Worm (Caenorhabditis elegans): ENCODE results near the gene ttc-17.
A peak's percentile ranks its signal among the peaks of the same experiment; 100 is the strongest.

Gene ttc-17

ce11 chrV:8928967-8929366 is 27.9 kb upstream of the ttc-17 start, which contains the start of gene H14N18.4:
Gene H14N18.4 (minus strand): TSS chrV:8928978.
- TF ChIP-seq nhr-12 (tag; optimal IDR thresholded peaks at IDR 0.05) = no peak
- no peak for TF ChIP-seq nhr-10 (tag; optimal IDR thresholded peaks at IDR 0.05)
- TF ChIP-seq nhr-237 (tag; optimal IDR thresholded peaks at IDR 0.05) = no peak
- no peak for TF ChIP-seq fos-1 (tag; optimal IDR thresholded peaks at IDR 0.05)
- TF ChIP-seq ztf-4 (tag; optimal IDR thresholded peaks at IDR 0.05) = no peak
- TF ChIP-seq ztf-11 (tag; optimal IDR thresholded peaks at IDR 0.05) = no peak
- TF ChIP-seq lin-11 (tag; optimal IDR thresholded peaks at IDR 0.05) = no peak
- no peak for TF ChIP-seq Y55F3AM.14 (GFP tag; optimal IDR thresholded peaks at IDR 0.05)
- TF ChIP-seq lin-39 (tag; optimal IDR thresholded peaks at IDR 0.05) = no peak
- no peak for TF ChIP-seq nhr-6 (tag; optimal IDR thresholded peaks at IDR 0.05)
- TF ChIP-seq dmd-4 (tag; optimal IDR thresholded peaks at IDR 0.05) = no peak
- TF ChIP-seq ama-1 (optimal IDR thresholded peaks at IDR 0.05) = no peak
- TF ChIP-seq sma-3 (GFP tag; optimal IDR thresholded peaks at IDR 0.05) = no peak
- TF ChIP-seq lin-13 (GFP tag; optimal IDR thresholded peaks at IDR 0.05) = no peak
- no peak for TF ChIP-seq ztf-1 (GFP tag; conservative IDR thresholded peaks at IDR 0.05)
- no peak for TF ChIP-seq nhr-129 (tag; optimal IDR thresholded peaks at IDR 0.05)
- no peak for TF ChIP-seq nhr-21 (tag; optimal IDR thresholded peaks at IDR 0.05)

ce11 chrV:8932318-8932717 is 24.5 kb upstream of the ttc-17 start, which contains the start of gene H14N18.2:
Gene H14N18.2 (plus strand): TSS chrV:8932618.
- TF ChIP-seq lin-11 (tag; optimal IDR thresholded peaks at IDR 0.05) (no peak), F13H6.1 (tag; optimal IDR thresholded peaks at IDR 0.05) (no peak), Y55F3AM.14 (GFP tag; optimal IDR thresholded peaks at IDR 0.05) (no peak), nhr-25 (tag; optimal IDR thresholded peaks at IDR 0.05) (no peak), nhr-11 (tag; optimal IDR thresholded peaks at IDR 0.05) (no peak), lin-39 (tag; optimal IDR thresholded peaks at IDR 0.05) (no peak)

DNA sequence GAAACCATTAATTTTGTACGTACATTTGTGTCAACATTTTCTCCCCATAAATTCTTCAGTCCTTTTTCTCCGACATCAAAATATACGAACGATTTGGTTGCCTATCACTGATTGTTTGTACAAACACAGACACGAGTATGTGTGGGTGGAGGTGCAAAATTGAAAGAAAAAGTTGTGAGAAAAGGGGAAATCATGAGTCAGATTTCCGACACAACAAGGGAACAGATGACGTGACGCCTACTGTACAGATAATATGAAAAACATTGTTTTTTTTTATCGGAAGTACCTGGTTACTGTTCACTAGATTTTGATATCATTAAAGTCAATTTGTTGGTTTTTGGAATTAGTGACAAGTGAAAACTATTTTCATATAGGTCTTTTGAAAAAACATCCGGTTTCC is 22.6 kb upstream of the ttc-17 start:
- TF ChIP-seq sem-4 (tag; optimal IDR thresholded peaks at IDR 0.05) = no peak
- TF ChIP-seq sma-3 (GFP tag; optimal IDR thresholded peaks at IDR 0.05) = peak; percentile 35

ce11 chrV:8935104-8935503 is 21.7 kb upstream of the ttc-17 start:
- TF ChIP-seq fos-1 (tag; optimal IDR thresholded peaks at IDR 0.05) (peak; percentile 80), nhr-25 (tag; optimal IDR thresholded peaks at IDR 0.05) (peak; percentile 22), crh-2 (tag; optimal IDR thresholded peaks at IDR 0.05) (peak; percentile 36), ztf-11 (tag; optimal IDR thresholded peaks at IDR 0.05) (no peak), ama-1 (optimal IDR thresholded peaks at IDR 0.05) (peak; percentile 77), sma-9 (GFP tag; optimal IDR thresholded peaks at IDR 0.05) (peak; percentile 64), sma-9 (tag; optimal IDR thresholded peaks at IDR 0.05) (no peak), sma-3 (GFP tag; optimal IDR thresholded peaks at IDR 0.05) (peak; percentile 40), blmp-1 (tag; optimal IDR thresholded peaks at IDR 0.05; ENCODE audit: insufficient read depth) (peak; percentile 10), nhr-21 (tag; optimal IDR thresholded peaks at IDR 0.05) (peak; percentile 31), gmeb-1 (tag; optimal IDR thresholded peaks at IDR 0.05) (peak; percentile 29), nhr-129 (tag; optimal IDR thresholded peaks at IDR 0.05) (peak; percentile 48), lsy-2 (tag; optimal IDR thresholded peaks at IDR 0.05) (peak in 1 of 2 experiments; percentile 24), unc-55 (GFP tag; optimal IDR thresholded peaks at IDR 0.05) (no peak), ZK546.5 (tag; optimal IDR thresholded peaks at IDR 0.05) (no peak)

ce11 chrV:8936184-8936589 is 20.7 kb upstream of the ttc-17 start, which contains the start of gene unc-23:
Gene unc-23 (plus strand): TSS chrV:8936359.
- TF ChIP-seq egl-27 (tag; optimal IDR thresholded peaks at IDR 0.05) = peak; percentile 68
- TF ChIP-seq nhr-25 (tag; optimal IDR thresholded peaks at IDR 0.05) = peak; percentile 86
- no peak for TF ChIP-seq unc-55 (GFP tag; optimal IDR thresholded peaks at IDR 0.05)
- TF ChIP-seq fos-1 (tag; optimal IDR thresholded peaks at IDR 0.05) = peak; percentile 89
- no peak for TF ChIP-seq elt-1 (tag; optimal IDR thresholded peaks at IDR 0.05)
- no peak for TF ChIP-seq peb-1 (tag; optimal IDR thresholded peaks at IDR 0.05)
- no peak for TF ChIP-seq ztf-1 (GFP tag; conservative IDR thresholded peaks at IDR 0.05)
- TF ChIP-seq skn-1 (tag; optimal IDR thresholded peaks at IDR 0.05) = no peak
- no peak for TF ChIP-seq nhr-11 (tag; optimal IDR thresholded peaks at IDR 0.05)
- no peak for TF ChIP-seq ZK546.5 (tag; optimal IDR thresholded peaks at IDR 0.05)
- no peak for TF ChIP-seq unc-62 (GFP tag; optimal IDR thresholded peaks at IDR 0.05)
- TF ChIP-seq sem-4 (tag; optimal IDR thresholded peaks at IDR 0.05) = peak; percentile 95
- TF ChIP-seq lin-39 (tag; optimal IDR thresholded peaks at IDR 0.05) = no peak
- TF ChIP-seq nhr-6 (tag; optimal IDR thresholded peaks at IDR 0.05) = peak; percentile 72
- TF ChIP-seq R02D3.7 (tag; optimal IDR thresholded peaks at IDR 0.05) = no peak
- TF ChIP-seq sma-9 (GFP tag; optimal IDR thresholded peaks at IDR 0.05) = peak; percentile 89
- no peak for TF ChIP-seq sma-9 (tag; optimal IDR thresholded peaks at IDR 0.05)
- TF ChIP-seq lsy-2 (tag; optimal IDR thresholded peaks at IDR 0.05) = peak; percentile 60 to 73
- peak; percentile 50 for TF ChIP-seq lin-13 (GFP tag; optimal IDR thresholded peaks at IDR 0.05)
- TF ChIP-seq nhr-237 (tag; optimal IDR thresholded peaks at IDR 0.05) = no peak
- TF ChIP-seq sma-3 (GFP tag; optimal IDR thresholded peaks at IDR 0.05) = peak; percentile 97
- TF ChIP-seq ztf-4 (tag; optimal IDR thresholded peaks at IDR 0.05) = peak; percentile 65
- no peak for TF ChIP-seq snpc-4 (tag; optimal IDR thresholded peaks at IDR 0.05)
- peak; percentile 77 for TF ChIP-seq nhr-21 (tag; optimal IDR thresholded peaks at IDR 0.05)
- TF ChIP-seq nhr-10 (tag; optimal IDR thresholded peaks at IDR 0.05) = no peak
- TF ChIP-seq Y55F3AM.14 (GFP tag; optimal IDR thresholded peaks at IDR 0.05) = peak; percentile 51
- TF ChIP-seq mbf-1 (tag; optimal IDR thresholded peaks at IDR 0.05) = no peak
- no peak for TF ChIP-seq ceh-82 (tag; optimal IDR thresholded peaks at IDR 0.05)
- TF ChIP-seq dmd-4 (tag; optimal IDR thresholded peaks at IDR 0.05) = no peak
- TF ChIP-seq blmp-1 (tag; optimal IDR thresholded peaks at IDR 0.05; ENCODE audit: insufficient read depth) = peak; percentile 91
- TF ChIP-seq zag-1 (tag; optimal IDR thresholded peaks at IDR 0.05) = no peak
- no peak for TF ChIP-seq nhr-23 (tag; optimal IDR thresholded peaks at IDR 0.05)
- peak; percentile 76 for TF ChIP-seq gmeb-1 (tag; optimal IDR thresholded peaks at IDR 0.05)
- no peak for TF ChIP-seq unc-39 (tag; optimal IDR thresholded peaks at IDR 0.05)
- TF ChIP-seq alr-1 (tag; optimal IDR thresholded peaks at IDR 0.05) = no peak

Measured in whole organism, L2 larva.